Fruit fly (Drosophila melanogaster) whole organism, embryonic: Measurements from ENCODE around the gene CG12115.

Experiments
- BtbVII ChIP-seq: fragments of 200-800 bp; sonication (Bioruptor generic); optimal IDR thresholded peaks from 3 replicates; lab custom pipeline; 2017; ENCODE audit warnings: missing biosample characterization, mild to moderate bottlenecking, missing genetic modification characterization
- C15 ChIP-seq: fragments of 200-800 bp; sonication (Bioruptor generic); IDR thresholded peaks from 3 replicates; pipeline ENCODE4 v1.3.6; 2022; ENCODE audit warnings: missing biosample characterization, missing genetic modification characterization
- CG10462 ChIP-seq: fragments of 200-800 bp; sonication (Bioruptor generic); optimal IDR thresholded peaks from 2 replicates; lab custom pipeline; 2016; ENCODE audit warnings: missing biosample characterization, missing genetic modification characterization
- CG11695 ChIP-seq: fragments of 200-800 bp; sonication (Bioruptor generic); IDR thresholded peaks from 3 replicates; pipeline ENCODE4 v1.3.6; 2022; ENCODE audit warnings: missing biosample characterization, missing genetic modification characterization
- CG11696 ChIP-seq: fragments of 200-800 bp; sonication (Bioruptor generic); IDR thresholded peaks from 2 replicates; pipeline ENCODE4 v1.3.6; 2022; ENCODE audit warnings: missing biosample characterization, missing genetic modification characterization
- CG13894 ChIP-seq: fragments of 200-800 bp; sonication (Bioruptor generic); optimal IDR thresholded peaks from 3 replicates; lab custom pipeline; 2018; ENCODE audit warnings: missing biosample characterization, mild to moderate bottlenecking, missing genetic modification characterization, moderate library complexity
- CG15073 ChIP-seq: fragments of 200-800 bp; sonication (Bioruptor generic); optimal IDR thresholded peaks from 2 replicates; lab custom pipeline; 2016; ENCODE audit warnings: missing biosample characterization, missing genetic modification characterization
- CG17612 ChIP-seq: fragments of 200-800 bp; sonication (Bioruptor generic); IDR thresholded peaks from 2 replicates; pipeline ENCODE4 v1.3.6; 2022; ENCODE audit warnings: missing biosample characterization, missing genetic modification characterization
- CG18262 ChIP-seq: fragments of 200-800 bp; optimal IDR thresholded peaks from 3 replicates; lab custom pipeline; 2019; ENCODE audit warnings: missing biosample characterization, mild to moderate bottlenecking, missing genetic modification characterization, moderate library complexity
- CG2199 ChIP-seq: fragments of 200-800 bp; sonication (Bioruptor generic); IDR thresholded peaks from 3 replicates; pipeline ENCODE4 v1.3.6; 2022; ENCODE audit warnings: missing biosample characterization, missing genetic modification characterization
- CG2202 ChIP-seq: fragments of 200-800 bp; sonication (Bioruptor generic); optimal IDR thresholded peaks from 2 replicates; lab custom pipeline; 2018; ENCODE audit warnings: missing biosample characterization, mild to moderate bottlenecking, missing genetic modification characterization
- CG4404 ChIP-seq: fragments of 200-800 bp; sonication (Bioruptor generic); IDR thresholded peaks from 2 replicates; pipeline ENCODE4 v1.3.6; 2022; ENCODE audit warnings: missing biosample characterization, missing genetic modification characterization
- CG5180 ChIP-seq: fragments of 200-800 bp; sonication (Bioruptor generic); optimal IDR thresholded peaks from 3 replicates; lab custom pipeline; 2017; ENCODE audit warnings: missing biosample characterization, missing genetic modification characterization, mild to moderate bottlenecking, moderate library complexity, missing genetic modification reagents
- CG6689 ChIP-seq: fragments of 200-800 bp; sonication (Bioruptor generic); IDR thresholded peaks from 2 replicates; pipeline ENCODE4 v1.3.6; 2022; ENCODE audit warnings: missing biosample characterization, missing genetic modification characterization
- CG7786 ChIP-seq: fragments of 200-800 bp; sonication (Bioruptor generic); optimal IDR thresholded peaks from 2 replicates; lab custom pipeline; 2016; ENCODE audit warnings: missing biosample characterization, missing genetic modification characterization
- CG7963 ChIP-seq: fragments of 200-800 bp; sonication (Bioruptor generic); IDR thresholded peaks from 3 replicates; pipeline ENCODE4 v1.3.6; 2022; ENCODE audit warnings: missing biosample characterization, missing genetic modification characterization; ENCODE audit not compliant: partially characterized antibody
- CkIIα-i1 ChIP-seq: fragments of 200-800 bp; sonication (Bioruptor generic); IDR thresholded peaks from 2 replicates; pipeline ENCODE4 v1.3.6; 2022; ENCODE audit warnings: missing biosample characterization, missing genetic modification characterization
- D ChIP-seq, 2 experiments: fragments of 200-800 bp in 1 of 2; fragments of >200 bp in 1 of 2; sonication (Bioruptor generic) in 1 of 2; optimal IDR thresholded peaks; 2 replicates in 1 of 2; 3 replicates in 1 of 2; lab custom pipeline; 2017; ENCODE audit warnings: mild to moderate bottlenecking in 1 of 2, missing biosample characterization in 1 of 2, missing genetic modification characterization in 1 of 2, missing genetic modification reagents in 1 of 2
- Deaf1 ChIP-seq: fragments of 200-800 bp; optimal IDR thresholded peaks from 3 replicates; lab custom pipeline; 2019; ENCODE audit warnings: missing biosample characterization, mild to moderate bottlenecking, missing genetic modification characterization, moderate library complexity
- Eip74EF ChIP-seq, 2 experiments: fragments of 200-800 bp in 1 of 2; fragments of >200 bp in 1 of 2; sonication (Bioruptor generic) in 1 of 2; optimal IDR thresholded peaks; 2 replicates each; lab custom pipeline; 2017 to 2019; ENCODE audit warnings: missing biosample characterization in 2 of 2, missing genetic modification characterization in 2 of 2, mild to moderate bottlenecking in 1 of 2, moderate library complexity in 1 of 2
- Gsc ChIP-seq: fragments of 200-800 bp; sonication (Bioruptor generic); IDR thresholded peaks from 2 replicates; pipeline ENCODE4 v1.3.6; 2022; ENCODE audit warnings: missing biosample characterization, missing genetic modification characterization
- Hey ChIP-seq: fragments of 200-800 bp; sonication (Bioruptor generic); optimal IDR thresholded peaks from 3 replicates; lab custom pipeline; 2018; ENCODE audit warnings: missing biosample characterization, mild to moderate bottlenecking, missing genetic modification characterization
- Nf-YA ChIP-seq: fragments of 200-800 bp; sonication (Bioruptor generic); IDR thresholded peaks from 2 replicates; pipeline ENCODE4 v1.3.6; 2022; ENCODE audit warnings: missing biosample characterization, missing genetic modification characterization
- Rfx ChIP-seq: fragments of 200-800 bp; sonication (Bioruptor generic); IDR thresholded peaks from 2 replicates; pipeline ENCODE4 v1.3.6; 2022; ENCODE audit warnings: missing biosample characterization, missing genetic modification characterization
- Usf ChIP-seq: fragments of 200-800 bp; sonication (Bioruptor generic); optimal IDR thresholded peaks from 2 replicates; lab custom pipeline; 2017; ENCODE audit warnings: missing genotype, missing biosample characterization, missing genetic modification characterization
- al ChIP-seq: fragments of 200-800 bp; sonication (Bioruptor generic); IDR thresholded peaks from 2 replicates; pipeline ENCODE4 v1.3.6; 2022; ENCODE audit warnings: missing biosample characterization, missing genetic modification characterization
- ase ChIP-seq: fragments of 200-800 bp; sonication (Bioruptor generic); IDR thresholded peaks from 3 replicates; pipeline ENCODE4 v1.3.6; 2022; ENCODE audit warnings: missing biosample characterization, missing genetic modification characterization
- dysf ChIP-seq: fragments of 200-800 bp; sonication (Bioruptor generic); IDR thresholded peaks from 3 replicates; pipeline ENCODE4 v1.3.6; 2022; ENCODE audit warnings: missing biosample characterization, missing genetic modification characterization
- fru ChIP-seq: fragments of >200 bp; optimal IDR thresholded peaks from 2 replicates; lab custom pipeline; 2017
- gfzf ChIP-seq: fragments of 200-800 bp; sonication (Bioruptor generic); optimal IDR thresholded peaks from 2 replicates; lab custom pipeline; 2016; ENCODE audit warnings: missing biosample characterization, mild to moderate bottlenecking, missing genetic modification characterization, moderate library complexity
- gro ChIP-seq: fragments of 200-800 bp; sonication (Bioruptor generic); optimal IDR thresholded peaks from 2 replicates; lab custom pipeline; 2016; ENCODE audit warnings: missing biosample characterization, missing genetic modification characterization
- gt ChIP-seq: fragments of 200-800 bp; sonication (Bioruptor generic); IDR thresholded peaks from 2 replicates; pipeline ENCODE4 v1.3.6; 2022; ENCODE audit warnings: missing biosample characterization, missing genetic modification characterization
- ham ChIP-seq: fragments of 200-800 bp; sonication (Bioruptor generic); IDR thresholded peaks from 2 replicates; pipeline ENCODE4 v1.3.6; 2022; ENCODE audit warnings: missing biosample characterization, missing genetic modification characterization
- mam ChIP-seq: fragments of 200-800 bp; sonication (Bioruptor generic); optimal IDR thresholded peaks from 3 replicates; lab custom pipeline; 2016; ENCODE audit warnings: missing biosample characterization, missing genetic modification characterization
- nau ChIP-seq: fragments of 200-800 bp; sonication (Bioruptor generic); optimal IDR thresholded peaks from 3 replicates; lab custom pipeline; 2017; ENCODE audit warnings: missing biosample characterization, mild to moderate bottlenecking, missing genetic modification characterization, missing genetic modification reagents
- pan ChIP-seq, 4 experiments: fragments of >200 bp in 3 of 4; fragments of 200-800 bp in 1 of 4; sonication (Bioruptor generic) in 1 of 4; optimal IDR thresholded peaks in 3 of 4; IDR thresholded peaks in 1 of 4; 2 replicates each; pipeline versions ENCODE4 v1.3.6 to Lab custom; 2017 to 2022; ENCODE audit warnings: missing biosample characterization in 2 of 4, missing genetic modification characterization in 2 of 4, mixed read lengths in 1 of 4
- pnt ChIP-seq: fragments of 200-800 bp; sonication (Bioruptor generic); optimal IDR thresholded peaks from 3 replicates; lab custom pipeline; 2016; ENCODE audit warnings: missing biosample characterization, missing genetic modification characterization
- ranshi ChIP-seq: fragments of 200-800 bp; sonication (Bioruptor generic); IDR thresholded peaks from 2 replicates; pipeline ENCODE4 v1.3.6; 2022; ENCODE audit warnings: missing biosample characterization, missing genetic modification characterization
- row ChIP-seq: fragments of 200-800 bp; sonication (Bioruptor generic); IDR thresholded peaks from 3 replicates; pipeline ENCODE4 v1.3.6; 2022; ENCODE audit warnings: missing biosample characterization, missing genetic modification characterization
- sima ChIP-seq: fragments of 200-800 bp; sonication (Bioruptor generic); optimal IDR thresholded peaks from 2 replicates; lab custom pipeline; 2016; ENCODE audit warnings: missing biosample characterization, missing genetic modification characterization
- tio ChIP-seq: fragments of 200-800 bp; sonication (Bioruptor generic); optimal IDR thresholded peaks from 2 replicates; lab custom pipeline; 2017; ENCODE audit warnings: missing biosample characterization, missing genetic modification characterization, inconsistent platforms
- ttk ChIP-seq: fragments of 200-800 bp; sonication (Bioruptor generic); IDR thresholded peaks from 2 replicates; pipeline ENCODE4 v2.1.2; 2022; ENCODE audit warnings: missing biosample characterization, missing genetic modification characterization
- tx ChIP-seq: fragments of 200-800 bp; sonication (Bioruptor generic); optimal IDR thresholded peaks from 2 replicates; lab custom pipeline; 2016; ENCODE audit warnings: missing biosample characterization, missing genetic modification characterization
- unpg ChIP-seq: fragments of 200-800 bp; sonication (Bioruptor generic); optimal IDR thresholded peaks from 3 replicates; lab custom pipeline; 2018; ENCODE audit warnings: missing biosample characterization, mild to moderate bottlenecking, missing genetic modification characterization, moderate library complexity
- wek ChIP-seq: fragments of 200-800 bp; sonication (Bioruptor generic); optimal IDR thresholded peaks from 3 replicates; lab custom pipeline; 2018; ENCODE audit warnings: missing biosample characterization, mild to moderate bottlenecking, missing genetic modification characterization, moderate library complexity
- z ChIP-seq: fragments of 200-800 bp; sonication (Bioruptor generic); IDR thresholded peaks from 3 replicates; pipeline ENCODE4 v1.3.6; 2022; ENCODE audit warnings: missing biosample characterization, missing genetic modification characterization

The CG12115 gene

DNA sequence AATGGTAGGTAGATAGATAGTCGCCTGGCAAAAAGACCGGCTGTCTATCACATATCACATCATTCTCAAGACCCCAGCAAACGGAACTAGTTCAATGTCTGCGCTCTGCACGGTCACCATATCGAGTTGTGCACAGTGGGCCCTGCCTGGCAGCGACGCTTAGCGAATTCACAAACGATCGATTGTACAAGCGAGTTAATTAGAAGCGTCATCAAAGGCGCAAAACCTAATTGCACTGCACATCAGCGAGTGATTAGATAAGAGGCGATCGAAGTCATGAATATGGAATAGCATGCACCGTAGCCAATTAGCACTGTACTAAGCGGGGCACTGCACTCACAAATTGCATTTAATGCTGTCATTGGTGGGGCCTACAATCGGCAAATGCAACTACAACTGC, 30.0 kb upstream of the CG12115 start (continued):
- TF ChIP-seq CG11695 (GFP tag; lab: Robert Waterston, UW) (no peak), al (GFP tag; lab: Robert Waterston, UW) (no peak), CG4404 (GFP tag; lab: Robert Waterston, UW) (peak; percentile 42; the same call in 1 of the 2 replicates), Gsc (GFP tag; lab: Robert Waterston, UW) (peak; percentile 49; the same call in 1 of the 2 replicates), gt (no peak), CG5180 (GFP tag; lab: Kevin White, UChicago) (no peak), unpg (GFP tag; lab: Kevin White, UChicago) (peak; percentile 6), BtbVII (no peak), ttk (GFP tag; lab: Robert Waterston, UW) (no peak), C15 (GFP tag; lab: Robert Waterston, UW) (no peak), CG11696 (no peak), row (peak; percentile 66), nau (no peak), Nf-YA (no peak), CG2202 (tag; lab: Kevin White, UChicago) (no peak), gro (GFP tag; lab: Kevin White, UChicago) (no peak), CG2199 (GFP tag; lab: Robert Waterston, UW) (no peak), CkIIα-i1 (GFP tag; lab: Robert Waterston, UW) (no peak), CG15073 (GFP tag; lab: Kevin White, UChicago) (no peak), CG18262 (no peak), wek (GFP tag; lab: Kevin White, UChicago) (no peak), gfzf (GFP tag; lab: Kevin White, UChicago) (no peak), Deaf1 (tag; lab: Kevin White, UChicago) (no peak), CG13894 (tag; lab: Kevin White, UChicago) (no peak), pnt (peak; percentile 15), ham (no peak), ranshi (GFP tag; lab: Robert Waterston, UW) (peak; percentile 29; the same call in 1 of the 2 replicates), CG6689 (GFP tag; lab: Robert Waterston, UW) (peak; percentile 24; the same call in 1 of the 2 replicates), dysf (GFP tag; lab: Robert Waterston, UW) (peak; percentile 45; the same call in 1 of the 3 replicates), z (no peak), D (optimal IDR thresholded peaks at IDR 0.05; lab: Kevin White, UChicago) (no peak), D (GFP tag; optimal IDR thresholded peaks at IDR 0.05; lab: Kevin White, UChicago) (no peak), sima (no peak), CG17612 (GFP tag; lab: Robert Waterston, UW) (no peak), tx (GFP tag; lab: Kevin White, UChicago) (no peak), tio (GFP tag; lab: Kevin White, UChicago) (no peak), Rfx (GFP tag; lab: Robert Waterston, UW) (no peak), pan (optimal IDR thresholded peaks at IDR 0.05; lab: Kevin White, UChicago) (no peak), pan (GFP tag; optimal IDR thresholded peaks at IDR 0.05 in 1 of 2, IDR thresholded peaks at IDR 0.05 in 1 of 2) (peak in 1 of 2 experiments; percentile 13), fru (lab: Kevin White, UChicago) (no peak), CG7963 (GFP tag; lab: Robert Waterston, UW) (no peak)
- TF ChIP-seq, all 482 proteins: peak for 71

DNA sequence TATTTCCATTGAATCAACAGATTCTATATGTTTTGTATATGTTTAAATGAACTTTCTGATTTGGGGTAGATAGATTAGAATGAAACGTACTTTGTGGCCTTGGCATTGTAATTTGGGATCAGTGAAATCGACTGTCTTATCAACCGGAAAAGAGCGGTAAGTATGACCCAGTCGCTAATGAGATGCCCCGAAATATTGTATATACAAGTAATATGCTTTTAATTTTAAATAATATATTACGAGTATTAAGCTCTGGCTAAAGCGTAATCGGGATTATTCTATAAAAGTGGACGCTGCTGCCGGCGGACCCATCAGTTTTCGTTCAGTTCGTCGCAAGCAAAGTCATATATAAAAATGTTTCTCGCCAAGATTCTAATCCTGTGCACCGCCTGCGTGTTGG, 26.2 kb upstream of the CG12115 start, which contains the start of gene CG15369:
TSS of gene CG15369 (plus strand) at position 301 of the 400 bp plus-strand sequence.
- TF ChIP-seq Eip74EF (GFP tag; optimal IDR thresholded peaks at IDR 0.05; lab: Kevin White, UChicago) = no peak
- TF ChIP-seq Usf (GFP tag; lab: Kevin White, UChicago) = no peak
- TF ChIP-seq CG7786 (GFP tag; lab: Kevin White, UChicago) = no peak
- TF ChIP-seq Hey (tag; lab: Kevin White, UChicago) = no peak
- TF ChIP-seq mam (GFP tag; lab: Kevin White, UChicago) = no peak
- TF ChIP-seq ase (GFP tag; lab: Robert Waterston, UW) = no peak
- TF ChIP-seq CG10462 (GFP tag; lab: Kevin White, UChicago) = no peak
- TF ChIP-seq, all 482 proteins: peak for 0
